Worm (Caenorhabditis elegans): ENCODE data around the gene lin-48.

- TF ChIP-seq lin-13 (tag; optimal IDR thresholded peaks at IDR 0.05) (no peak), elt-1 (tag; optimal IDR thresholded peaks at IDR 0.05; ENCODE audit: borderline replicate concordance, insufficient read depth) (no peak), mep-1 (tag; optimal IDR thresholded peaks at IDR 0.05) (no peak), snpc-4 (tag; optimal IDR thresholded peaks at IDR 0.05) (no peak), nhr-237 (tag; optimal IDR thresholded peaks at IDR 0.05) (no peak), elt-3 (tag; optimal IDR thresholded peaks at IDR 0.05) (no peak), ztf-11 (tag; optimal IDR thresholded peaks at IDR 0.05) (no peak), unc-39 (tag; optimal IDR thresholded peaks at IDR 0.05) (no peak), zip-8 (tag; optimal IDR thresholded peaks at IDR 0.05) (no peak), ces-1 (GFP tag; optimal IDR thresholded peaks at IDR 0.05) (no peak)
Measured at ce11 chrIII:3701411-3702310, 43.6 kb upstream of the lin-48 start, which contains the start of the genes pdi-1 and C14B1.2.
